Worm (Caenorhabditis elegans) whole organism, L1 larva: Measurements from ENCODE around the gene Y46H3D.8.

Source experiments
- hlh-4 ChIP-seq: sonication (generic microtip); optimal IDR thresholded peaks from 2 replicates; lab custom pipeline; 2016; ENCODE audit warnings: mild to moderate bottlenecking, missing genetic modification characterization, missing compliant biosample characterization
- jun-1 ChIP-seq: fragments of 150-350 bp; optimal IDR thresholded peaks from 2 replicates; lab custom pipeline; 2014; ENCODE audit warnings: missing biosample characterization, missing genetic modification reagents, missing genetic modification characterization
- mdl-1 ChIP-seq, 2 experiments: fragments of 150-350 bp; optimal IDR thresholded peaks; 2 replicates each; lab custom pipeline; 2014 to 2017; ENCODE audit warnings: missing biosample characterization in 2 of 2, missing genetic modification characterization in 2 of 2, inconsistent platforms in 1 of 2
- nhr-237 ChIP-seq: fragments of 150-350 bp; optimal IDR thresholded peaks from 2 replicates; lab custom pipeline; 2014; ENCODE audit warnings: missing biosample characterization, missing genetic modification characterization
- nhr-84 ChIP-seq: sonication (generic microtip); optimal IDR thresholded peaks from 2 replicates; lab custom pipeline; 2017; ENCODE audit warnings: missing biosample characterization, missing genetic modification characterization
- sptf-1 ChIP-seq: fragments of 150-350 bp; optimal IDR thresholded peaks from 2 replicates; lab custom pipeline; 2014; ENCODE audit warnings: missing biosample characterization, missing genetic modification characterization
- zag-1 ChIP-seq: fragments of 150-350 bp; optimal IDR thresholded peaks from 2 replicates; lab custom pipeline; 2014; ENCODE audit warnings: missing biosample characterization, missing genetic modification characterization

DNA sequence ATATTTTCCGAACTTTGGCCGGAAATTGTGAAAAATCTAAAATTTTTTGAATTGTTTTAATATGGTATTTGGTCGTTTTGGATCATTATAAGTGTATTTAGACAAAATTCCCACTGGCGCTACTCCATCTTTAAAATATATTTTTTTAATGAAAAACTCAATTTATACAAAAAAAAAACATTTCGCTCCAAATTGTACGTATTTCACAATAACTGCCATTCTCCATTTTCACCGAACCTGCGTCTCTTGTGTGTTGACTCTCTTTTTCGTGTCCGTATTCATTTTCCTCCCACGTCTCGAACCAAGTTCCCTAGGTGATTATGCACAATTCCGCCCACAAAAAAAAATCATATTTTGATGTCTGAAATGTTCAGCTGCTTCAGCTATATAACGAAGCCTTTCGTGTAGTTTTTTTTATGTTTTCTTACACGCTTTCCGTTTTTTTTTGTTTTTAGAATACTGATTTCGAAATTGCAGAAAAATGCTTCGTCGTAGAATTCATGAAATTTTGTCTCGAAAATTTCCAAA lies 30.4 kb downstream of the Y46H3D.8 start, which contains the start of gene F16B4.2:
- TF ChIP-seq zag-1 = no peak
- no peak for TF ChIP-seq sptf-1 (tag; lab: Kevin White, UChicago)
- TF ChIP-seq jun-1 (tag; lab: Kevin White, UChicago) = no peak
- TF ChIP-seq mdl-1 (tag; optimal IDR thresholded peaks at IDR 0.05; lab: Kevin White, UChicago) = no peak
- TF ChIP-seq hlh-4 (tag; lab: Kevin White, UChicago) = no peak
- TF ChIP-seq nhr-237 (tag; lab: Kevin White, UChicago) = no peak
- no peak for TF ChIP-seq nhr-84 (tag; lab: Kevin White, UChicago)
